Worm (Caenorhabditis elegans): Measurements from ENCODE around the gene svh-1.

Gene svh-1

DNA sequence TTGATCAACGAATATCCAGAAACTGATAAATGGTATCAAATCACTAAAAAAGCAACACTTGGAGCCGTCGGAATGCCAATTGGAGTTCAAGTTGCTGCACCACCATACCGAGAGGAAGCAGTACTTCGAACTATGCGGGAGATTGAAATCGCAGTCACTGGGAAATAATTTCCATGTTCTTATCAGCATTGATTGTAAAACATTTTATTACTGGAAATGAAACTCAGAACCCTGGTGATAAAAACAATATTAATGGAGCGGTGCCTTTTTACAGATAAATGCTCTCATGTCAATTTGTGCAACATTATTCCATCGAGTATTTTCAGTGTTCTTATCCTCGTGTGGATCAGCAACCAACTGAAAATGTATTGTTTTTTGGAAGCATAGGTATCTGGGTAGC is 44.6 kb upstream of the svh-1 start:
- TF ChIP-seq nhr-27 (tag; optimal IDR thresholded peaks at IDR 0.05) (no peak), nhr-80 (tag; optimal IDR thresholded peaks at IDR 0.05) (peak; percentile 41), hrde-1 (tag; optimal IDR thresholded peaks at IDR 0.05; ENCODE audit: borderline replicate concordance) (no peak), ztf-18 (tag; optimal IDR thresholded peaks at IDR 0.05) (no peak), ceh-27 (GFP tag; optimal IDR thresholded peaks at IDR 0.05) (no peak)

DNA sequence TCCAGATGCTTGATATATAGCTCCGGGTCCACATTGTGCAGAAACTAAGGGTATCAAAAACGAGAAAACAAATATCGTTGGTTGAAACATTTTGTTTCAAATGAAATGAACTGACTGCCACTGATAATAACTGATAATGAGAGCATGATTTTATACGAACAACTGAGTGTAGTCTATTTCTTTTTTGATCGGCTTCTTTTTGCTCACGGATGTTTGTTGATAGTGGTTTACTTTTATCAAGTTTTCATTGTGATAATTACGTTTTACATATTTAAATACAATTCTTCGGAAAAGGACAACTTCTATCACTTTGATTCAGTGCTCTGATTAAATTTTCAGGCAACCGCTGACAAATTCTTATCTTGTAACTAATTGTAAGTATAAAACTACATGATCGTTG is 42.7 kb upstream of the svh-1 start, which contains the start of gene clec-51:
TSS of gene clec-51 (minus strand) at position 114 of the 400 bp plus-strand sequence.
- no peak for TF ChIP-seq madf-10 (tag; optimal IDR thresholded peaks at IDR 0.05)
- no peak for TF ChIP-seq F49E8.2 (tag; optimal IDR thresholded peaks at IDR 0.05; ENCODE audit: insufficient read depth)
- TF ChIP-seq ceh-100 (GFP tag; IDR thresholded peaks at IDR 0.05), result no peak
- TF ChIP-seq nhr-120 (GFP tag; IDR thresholded peaks at IDR 0.05), result no peak
- no peak for TF ChIP-seq mes-4 (tag; optimal IDR thresholded peaks at IDR 0.05)
- peak; percentile 69 for TF ChIP-seq nhr-80 (tag; optimal IDR thresholded peaks at IDR 0.05)

DNA sequence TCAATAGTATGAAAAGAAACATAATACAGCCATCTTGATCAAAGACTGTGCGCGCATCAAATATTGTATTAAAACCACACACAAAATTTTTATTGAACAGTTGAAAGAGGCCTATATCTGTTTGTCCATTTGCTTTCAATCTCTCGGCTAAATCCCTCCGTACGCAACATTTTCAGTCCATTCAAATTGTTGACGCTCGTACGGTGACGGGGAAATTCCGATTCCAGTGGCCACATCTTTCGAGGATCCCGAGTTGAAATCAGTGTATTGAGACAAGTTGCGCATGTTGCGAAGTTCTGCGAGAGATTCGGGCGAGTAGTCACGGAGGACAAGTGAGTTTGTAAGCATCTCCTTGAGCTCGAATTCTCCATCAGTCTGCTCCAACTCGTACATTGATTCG is 41.9 kb upstream of the svh-1 start:
- TF ChIP-seq let-607 (tag; optimal IDR thresholded peaks at IDR 0.05) (no peak), F49E8.2 (tag; optimal IDR thresholded peaks at IDR 0.05; ENCODE audit: insufficient read depth) (no peak), Y53F4B.3 (GFP tag; IDR thresholded peaks at IDR 0.05) (no peak), sea-2 (GFP tag; IDR thresholded peaks at IDR 0.05) (no peak), madf-10 (tag; optimal IDR thresholded peaks at IDR 0.05) (no peak)

DNA sequence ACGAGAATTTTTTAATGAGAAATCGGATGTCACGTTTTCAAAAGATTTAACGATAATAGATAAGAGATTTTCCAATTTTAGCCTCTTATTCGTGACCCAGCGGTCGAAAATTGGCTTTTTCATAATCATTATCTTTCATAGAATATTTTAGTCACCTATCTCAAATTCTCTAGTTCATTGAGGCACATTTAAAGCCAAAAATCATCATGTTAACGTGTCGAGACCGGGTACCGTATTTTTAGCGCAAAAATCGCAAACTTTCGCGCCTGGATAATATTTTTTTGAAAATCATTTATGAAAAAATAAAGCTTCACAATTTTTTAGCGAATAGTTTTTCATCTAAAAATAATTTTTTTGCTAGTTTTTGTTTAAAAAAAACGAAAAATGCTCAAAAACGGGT is 40.5 kb upstream of the svh-1 start, which contains the start of gene B0218.7:
TSS of gene B0218.7 (minus strand) at position 101 of the 400 bp plus-strand sequence.
- no peak for TF ChIP-seq Y95B8A.8 (GFP tag; IDR thresholded peaks at IDR 0.05)
- no peak for TF ChIP-seq zfh-2 (GFP tag; conservative IDR thresholded peaks at IDR 0.05)
- TF ChIP-seq tbp1 (GFP tag; optimal IDR thresholded peaks at IDR 0.05), result no peak
- no peak for TF ChIP-seq C06A6.2 (GFP tag; conservative IDR thresholded peaks at IDR 0.05)
- TF ChIP-seq F33H1.4 (GFP tag; IDR thresholded peaks at IDR 0.05), result no peak
- no peak for TF ChIP-seq Y53G8AR.9 (GFP tag; conservative IDR thresholded peaks at IDR 0.05)
- TF ChIP-seq atf-7 (tag; optimal IDR thresholded peaks at IDR 0.05), result no peak
- no peak for TF ChIP-seq madf-3 (GFP tag; IDR thresholded peaks at IDR 0.05)
- TF ChIP-seq ceh-27 (GFP tag; optimal IDR thresholded peaks at IDR 0.05), result no peak
- TF ChIP-seq mxl-1 (tag; optimal IDR thresholded peaks at IDR 0.05), result no peak
- TF ChIP-seq let-607 (tag; optimal IDR thresholded peaks at IDR 0.05), result no peak
- no peak for TF ChIP-seq F39B2.1 (GFP tag; IDR thresholded peaks at IDR 0.05)
- no peak for TF ChIP-seq nhr-90 (tag; optimal IDR thresholded peaks at IDR 0.05)
- TF ChIP-seq attf-6 (GFP tag; IDR thresholded peaks at IDR 0.05), result no peak
- TF ChIP-seq akir-1 (GFP tag; optimal IDR thresholded peaks at IDR 0.05), result no peak
- TF ChIP-seq sea-2 (GFP tag; IDR thresholded peaks at IDR 0.05), result no peak
- TF ChIP-seq nhr-80 (tag; optimal IDR thresholded peaks at IDR 0.05), result no peak

DNA sequence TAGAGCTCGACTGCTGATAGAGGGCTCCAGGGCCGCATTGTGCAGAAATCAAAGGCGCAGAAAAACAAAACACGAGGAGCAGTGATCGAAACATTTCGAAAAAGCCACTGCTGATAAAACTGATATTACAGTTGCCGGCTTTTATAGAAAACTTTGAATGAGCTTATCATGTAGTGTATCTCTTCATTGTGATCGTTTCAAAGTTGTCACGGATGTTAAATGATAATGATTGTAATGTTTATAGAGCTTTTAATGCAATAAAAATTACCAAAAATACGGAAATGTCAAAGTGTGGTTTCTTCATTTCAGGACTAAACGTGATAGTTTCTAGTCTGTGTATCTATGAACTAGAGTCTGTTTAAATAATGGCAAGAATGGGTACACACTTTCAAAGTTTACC is 37.8 kb upstream of the svh-1 start, which contains the start of gene clec-52:
TSS of gene clec-52 (minus strand) at position 101 of the 400 bp plus-strand sequence.
- TF ChIP-seq ceh-100 (GFP tag; IDR thresholded peaks at IDR 0.05) (no peak), hmg-20 (GFP tag; IDR thresholded peaks at IDR 0.05) (no peak), sdz-38 (tag; optimal IDR thresholded peaks at IDR 0.05) (no peak), snpc-4 (GFP tag; optimal IDR thresholded peaks at IDR 0.05) (no peak), snpc-4 (tag; optimal IDR thresholded peaks at IDR 0.05) (no peak), fkh-3 (tag; optimal IDR thresholded peaks at IDR 0.05) (no peak), die-1 (tag; optimal IDR thresholded peaks at IDR 0.05) (no peak), lir-1 (GFP tag; conservative IDR thresholded peaks at IDR 0.05) (no peak), Y95B8A.8 (GFP tag; IDR thresholded peaks at IDR 0.05) (no peak), F49E8.2 (tag; optimal IDR thresholded peaks at IDR 0.05; ENCODE audit: insufficient read depth) (no peak), athp-1 (tag; optimal IDR thresholded peaks at IDR 0.05) (no peak), ZK185.1 (tag; optimal IDR thresholded peaks at IDR 0.05; ENCODE audit: poor library complexity, severe bottlenecking) (no peak), chd-7 (tag; optimal IDR thresholded peaks at IDR 0.05) (no peak), tbx-9 (tag; optimal IDR thresholded peaks at IDR 0.05; ENCODE audit: borderline replicate concordance) (no peak)
